Fruit fly (Drosophila melanogaster) whole organism, pupa: ENCODE results near the gene Bub1.

Source experiments
- CG13204 ChIP-seq: fragments of 200-800 bp; sonication (Bioruptor generic); optimal IDR thresholded peaks from 2 replicates; lab custom pipeline; 2018; ENCODE audit warnings: missing biosample characterization, mild to moderate bottlenecking, missing genetic modification characterization, moderate library complexity
- CG14655 ChIP-seq: fragments of 200-800 bp; sonication (Bioruptor generic); optimal IDR thresholded peaks from 3 replicates; lab custom pipeline; 2017; ENCODE audit warnings: mild to moderate bottlenecking, missing biosample characterization, missing genetic modification reagents, missing genetic modification characterization
- CG8159 ChIP-seq: fragments of 200-800 bp; sonication (Bioruptor generic); optimal IDR thresholded peaks from 3 replicates; lab custom pipeline; 2018; ENCODE audit warnings: missing biosample characterization, mild to moderate bottlenecking, missing genetic modification characterization, moderate library complexity
- CG8301 ChIP-seq: fragments of 200-800 bp; sonication (Bioruptor generic); optimal IDR thresholded peaks from 2 replicates; lab custom pipeline; 2018; ENCODE audit warnings: missing biosample characterization, mild to moderate bottlenecking, missing genetic modification characterization
- CG9948 ChIP-seq: fragments of 200-800 bp; sonication (Bioruptor generic); optimal IDR thresholded peaks from 2 replicates; lab custom pipeline; 2018; ENCODE audit warnings: missing biosample characterization, mild to moderate bottlenecking, missing genetic modification characterization, moderate library complexity
- Ets98B ChIP-seq: fragments of 200-800 bp; sonication (Bioruptor generic); IDR thresholded peaks from 2 replicates; pipeline ENCODE4 v1.3.6; 2022; ENCODE audit warnings: missing biosample characterization, missing genetic modification characterization
- Pif1B ChIP-seq: fragments of 200-800 bp; sonication (Bioruptor generic); optimal IDR thresholded peaks from 3 replicates; lab custom pipeline; 2016; ENCODE audit warnings: missing biosample characterization, missing genetic modification characterization
- gl ChIP-seq: fragments of 200-800 bp; sonication (Bioruptor generic); optimal IDR thresholded peaks from 2 replicates; lab custom pipeline; 2018; ENCODE audit warnings: missing biosample characterization, mild to moderate bottlenecking, missing genetic modification characterization

dm6 chr2L:5248582-5248981 is 30.1 kb upstream of the Bub1 start:
- TF ChIP-seq Ets98B (GFP tag; lab: Robert Waterston, UW) (no peak), CG14655 (GFP tag; lab: Kevin White, UChicago) (no peak), gl (tag; lab: Kevin White, UChicago) (no peak), CG9948 (no peak), CG8159 (no peak), CG8301 (tag; lab: Kevin White, UChicago) (no peak), Pif1B (GFP tag; lab: Kevin White, UChicago) (no peak), CG13204 (GFP tag; lab: Kevin White, UChicago) (no peak)
